Worm (Caenorhabditis elegans) whole organism, early embryonic: ENCODE measurements around the gene zim-2.

ENCODE experiments used
- F13C5.2 ChIP-seq: sonication (generic microtip); optimal IDR thresholded peaks from 2 replicates; lab custom pipeline; 2017; ENCODE audit warnings: mild to moderate bottlenecking, missing genetic modification characterization, inconsistent platforms, missing compliant biosample characterization
- ama-1 ChIP-seq: fragments of 150-350 bp; optimal IDR thresholded peaks from 2 replicates; lab custom pipeline; 2014
- ceh-36 ChIP-seq: sonication (generic microtip); optimal IDR thresholded peaks from 2 replicates; lab custom pipeline; 2016; ENCODE audit warnings: missing genetic modification characterization, inconsistent platforms, missing compliant biosample characterization
- hmbx-1 ChIP-seq: sonication (generic microtip); optimal IDR thresholded peaks from 2 replicates; lab custom pipeline; 2016; ENCODE audit warnings: mild to moderate bottlenecking, missing genetic modification characterization, missing compliant biosample characterization
- hmg-4 ChIP-seq: fragments of 200-800 bp; sonication (Bioruptor generic); optimal IDR thresholded peaks from 2 replicates; lab custom pipeline; 2018; ENCODE audit warnings: mild to moderate bottlenecking, missing genetic modification characterization, missing compliant biosample characterization
- pes-1 ChIP-seq: fragments of 200-800 bp; sonication (Bioruptor generic); IDR thresholded peaks from 2 replicates; pipeline ENCODE4 v1.3.6; 2022; ENCODE audit warnings: missing genetic modification reagents, missing genetic modification characterization, missing compliant biosample characterization
- scrt-1 ChIP-seq: fragments of 200-800 bp; sonication (Bioruptor generic); IDR thresholded peaks from 2 replicates; pipeline ENCODE4 v1.3.6; 2022; ENCODE audit warnings: missing genetic modification characterization, missing compliant biosample characterization
- sea-1 ChIP-seq: fragments of 200-800 bp; sonication (Bioruptor generic); conservative IDR thresholded peaks from 2 replicates; pipeline ENCODE4 v1.3.6; 2022; ENCODE audit warnings: missing genetic modification characterization, missing compliant biosample characterization
- tbx-11 ChIP-seq: fragments of 200-800 bp; sonication (Bioruptor generic); IDR thresholded peaks from 2 replicates; pipeline ENCODE4 v1.3.6; 2022; ENCODE audit warnings: missing genetic modification characterization, missing compliant biosample characterization
- tbx-37 ChIP-seq: fragments of 200-800 bp; sonication (Bioruptor generic); conservative IDR thresholded peaks from 2 replicates; pipeline ENCODE4 v1.3.6; 2022; ENCODE audit warnings: missing genetic modification reagents, missing genetic modification characterization, missing compliant biosample characterization

DNA sequence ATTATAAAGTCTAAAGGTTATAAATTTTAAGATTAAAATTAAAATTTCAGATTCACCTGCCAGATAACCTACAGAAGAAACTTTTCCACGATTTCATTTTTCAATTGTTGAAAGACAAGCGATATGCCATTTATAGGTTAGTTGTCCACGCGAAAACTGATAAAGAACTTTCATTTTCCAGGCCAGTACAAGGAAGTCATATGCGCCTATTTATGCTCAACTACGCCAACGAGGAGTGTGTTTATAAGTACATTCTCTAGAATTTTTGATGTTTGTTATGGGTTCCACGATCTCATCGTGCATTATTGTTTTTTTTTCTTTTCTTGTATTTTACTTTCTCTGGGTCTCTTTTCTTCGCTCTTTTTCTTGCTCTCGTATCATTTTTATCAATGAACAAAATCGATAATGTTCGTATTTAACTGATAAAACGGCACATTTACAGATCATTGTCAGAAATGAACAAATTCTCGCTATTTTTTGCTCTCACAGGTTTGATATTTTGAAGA lies 51.6 kb downstream of the zim-2 start, which contains the start of gene R09H10.3:
- TF ChIP-seq pes-1 (GFP tag; lab: Robert Waterston, UW) (no peak), scrt-1 (GFP tag; lab: Robert Waterston, UW) (no peak), ama-1 (lab: Kevin White, UChicago) (no peak), tbx-11 (no peak), hmg-4 (GFP tag; lab: Kevin White, UChicago) (no peak), tbx-37 (GFP tag; lab: Robert Waterston, UW) (no peak), F13C5.2 (tag; lab: Kevin White, UChicago) (no peak), ceh-36 (no peak), hmbx-1 (no peak), sea-1 (GFP tag; lab: Robert Waterston, UW) (no peak)
